Fruit fly (Drosophila melanogaster): ENCODE measurements around the gene CG15312.

CG15312 gene

DNA sequence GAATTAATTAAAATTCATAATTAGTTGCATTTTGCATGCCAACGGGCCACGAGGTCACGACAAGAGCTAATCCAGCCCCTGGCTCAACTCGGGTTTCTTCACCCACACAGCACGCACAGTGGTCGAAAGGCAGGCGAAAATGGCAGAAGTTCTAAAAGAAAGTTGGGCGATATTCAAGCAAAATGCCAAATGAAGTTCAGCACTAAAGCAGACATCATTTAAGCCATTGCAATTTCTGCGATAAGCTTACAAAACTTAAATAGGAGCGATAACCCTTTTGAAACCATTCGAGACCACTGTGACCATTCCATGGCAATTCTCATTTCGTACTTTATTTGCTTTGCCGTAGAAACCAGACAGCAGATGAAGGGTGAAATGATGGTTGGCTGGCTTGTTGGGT lies 3.1 kb downstream of the CG15312 start (continued):
- peak; percentile 34; the same call in 1 of the 3 replicates for TF ChIP-seq CG14050 (GFP tag; IDR thresholded peaks at IDR 0.05)
- TF ChIP-seq sima (GFP tag; optimal IDR thresholded peaks at IDR 0.05), result no peak
- no peak for TF ChIP-seq CG7987 (GFP tag; optimal IDR thresholded peaks at IDR 0.05)
- TF ChIP-seq Mad (GFP tag; optimal IDR thresholded peaks at IDR 0.05), result no peak
- TF ChIP-seq trh (GFP tag; optimal IDR thresholded peaks at IDR 0.05), result no peak
- TF ChIP-seq tap (tag; optimal IDR thresholded peaks at IDR 0.05), result no peak
- TF ChIP-seq CG9817 (tag; optimal IDR thresholded peaks at IDR 0.05), result peak; percentile 17
- TF ChIP-seq Hmr (GFP tag; optimal IDR thresholded peaks at IDR 0.05), result peak; percentile 40
- no peak for TF ChIP-seq sqz (GFP tag; optimal IDR thresholded peaks at IDR 0.05)
- TF ChIP-seq CG10267 (tag; optimal IDR thresholded peaks at IDR 0.05), result peak; percentile 9
- peak; percentile 30 for TF ChIP-seq jumu (GFP tag; optimal IDR thresholded peaks at IDR 0.05)
- TF ChIP-seq CG9876 (GFP tag; optimal IDR thresholded peaks at IDR 0.05), result no peak
- TF ChIP-seq lab (GFP tag; optimal IDR thresholded peaks at IDR 0.05), result peak; percentile 66
- no peak for TF ChIP-seq al (GFP tag; IDR thresholded peaks at IDR 0.05)
- no peak for TF ChIP-seq aop (GFP tag; IDR thresholded peaks at IDR 0.05)
- TF ChIP-seq CG3163 (GFP tag; optimal IDR thresholded peaks at IDR 0.05), result no peak
- TF ChIP-seq CG4360 (GFP tag; IDR thresholded peaks at IDR 0.05), result no peak
- peak; percentile 57 for TF ChIP-seq dmrt99B (tag; optimal IDR thresholded peaks at IDR 0.05)
- no peak for TF ChIP-seq danr (GFP tag; IDR thresholded peaks at IDR 0.05)
- TF ChIP-seq maf-S (GFP tag; optimal IDR thresholded peaks at IDR 0.05), result peak; percentile 9
- peak; percentile 31 for TF ChIP-seq cwo (GFP tag; optimal IDR thresholded peaks at IDR 0.05)
- TF ChIP-seq chinmo (GFP tag; IDR thresholded peaks at IDR 0.05; ENCODE audit: partially characterized antibody), result no peak
- TF ChIP-seq CG34422 (GFP tag; IDR thresholded peaks at IDR 0.05), result peak; percentile 42; the same call in 2 of the 3 replicates
- TF ChIP-seq chif (GFP tag; optimal IDR thresholded peaks at IDR 0.05), result peak; percentile 37 to 42
- no peak for TF ChIP-seq bbx (GFP tag; IDR thresholded peaks at IDR 0.05; ENCODE audit: partially characterized antibody)
- no peak for TF ChIP-seq Ravus (GFP tag; IDR thresholded peaks at IDR 0.05)
- no peak for TF ChIP-seq dimm (GFP tag; IDR thresholded peaks at IDR 0.05)
- no peak for TF ChIP-seq z (GFP tag; IDR thresholded peaks at IDR 0.05)
- peak; percentile 35 for TF ChIP-seq grau (tag; optimal IDR thresholded peaks at IDR 0.05)
- peak; percentile 10 to 64 for TF ChIP-seq bsh (GFP tag; optimal IDR thresholded peaks at IDR 0.05)
- TF ChIP-seq Myb (GFP tag; optimal IDR thresholded peaks at IDR 0.05), result no peak
- TF ChIP-seq HHEX (GFP tag; optimal IDR thresholded peaks at IDR 0.05), result no peak
- no peak for TF ChIP-seq gsb (GFP tag; IDR thresholded peaks at IDR 0.05)
- TF ChIP-seq Nf-YB (GFP tag; optimal IDR thresholded peaks at IDR 0.05), result no peak
- TF ChIP-seq Optix (GFP tag; IDR thresholded peaks at IDR 0.05), result peak; percentile 49; the same call in 2 of the 3 replicates
- TF ChIP-seq CG15073 (GFP tag; optimal IDR thresholded peaks at IDR 0.05), result no peak
- TF ChIP-seq CG4424 (GFP tag; optimal IDR thresholded peaks at IDR 0.05), result peak; percentile 47
- TF ChIP-seq dysf (GFP tag; IDR thresholded peaks at IDR 0.05), result peak; percentile 62; the same call in 2 of the 3 replicates
- TF ChIP-seq corto (GFP tag; optimal IDR thresholded peaks at IDR 0.05), result no peak
- peak; percentile 43 for TF ChIP-seq CG2712 (tag; optimal IDR thresholded peaks at IDR 0.05)
- TF ChIP-seq CG32532 (GFP tag; IDR thresholded peaks at IDR 0.05), result peak; percentile 56; the same call in 1 of the 2 replicates
- TF ChIP-seq Bdp1 (GFP tag; optimal IDR thresholded peaks at IDR 0.05), result no peak
- no peak for TF ChIP-seq BtbVII (GFP tag; optimal IDR thresholded peaks at IDR 0.05)
- TF ChIP-seq CG17568 (GFP tag; optimal IDR thresholded peaks at IDR 0.05), result no peak
- no peak for TF ChIP-seq Dp (GFP tag; optimal IDR thresholded peaks at IDR 0.05)
- no peak for TF ChIP-seq slou (GFP tag; optimal IDR thresholded peaks at IDR 0.05)
- no peak for TF ChIP-seq tll (GFP tag; optimal IDR thresholded peaks at IDR 0.05)
- no peak for TF ChIP-seq CG12769 (tag; optimal IDR thresholded peaks at IDR 0.05)
- TF ChIP-seq CG5180 (GFP tag; optimal IDR thresholded peaks at IDR 0.05), result no peak
- peak; percentile 71 for TF ChIP-seq zfh1 (GFP tag; IDR thresholded peaks at IDR 0.05)
- TF ChIP-seq Ada2b (GFP tag; IDR thresholded peaks at IDR 0.05), result peak; percentile 62; the same call in 1 of the 2 replicates
